Worm (Caenorhabditis elegans): ENCODE results near the gene zif-1.
A peak's percentile ranks its signal among the peaks of the same experiment; 100 is the strongest.

Gene zif-1

DNA sequence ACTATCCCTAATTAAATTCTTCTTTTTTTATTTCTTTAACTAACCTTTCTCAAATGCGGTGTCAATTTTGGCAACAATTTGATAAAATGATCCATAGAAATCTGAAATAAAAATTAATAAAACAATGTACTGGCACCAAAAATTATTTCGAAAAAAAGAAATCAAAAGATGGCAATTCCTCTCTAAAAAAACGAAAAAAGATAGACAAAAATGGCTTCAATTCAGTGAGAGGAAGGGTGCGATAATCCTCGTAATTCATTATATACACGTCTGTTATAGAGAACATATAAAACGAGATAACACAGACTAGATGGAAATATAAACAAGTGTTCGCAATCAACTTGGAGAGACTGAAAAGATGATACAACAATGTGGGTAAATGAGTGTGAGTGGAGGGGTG lies 43.3 kb downstream of the zif-1 start, which contains the start of gene R107.2:
R107.2 (minus strand) TSS at position 101 of the 400 bp plus-strand sequence.
- TF ChIP-seq Y53G8AR.9 (GFP tag; conservative IDR thresholded peaks at IDR 0.05) (no peak), F23B12.7 (tag; optimal IDR thresholded peaks at IDR 0.05; ENCODE audit: insufficient read depth) (no peak), unc-62 (GFP tag; optimal IDR thresholded peaks at IDR 0.05) (no peak), attf-5 (GFP tag; optimal IDR thresholded peaks at IDR 0.05) (peak; percentile 8), lin-35 (GFP tag; optimal IDR thresholded peaks at IDR 0.05) (no peak), Y53F4B.3 (GFP tag; IDR thresholded peaks at IDR 0.05) (no peak), bed-1 (GFP tag; IDR thresholded peaks at IDR 0.05) (no peak), lag-1 (GFP tag; IDR thresholded peaks at IDR 0.05) (no peak), F52B5.7 (tag; optimal IDR thresholded peaks at IDR 0.05) (no peak), Y56A3A.18 (GFP tag; IDR thresholded peaks at IDR 0.05) (no peak), lsl-1 (GFP tag; optimal IDR thresholded peaks at IDR 0.05) (no peak), nhr-80 (tag; optimal IDR thresholded peaks at IDR 0.05) (peak; percentile 29), ceh-27 (GFP tag; optimal IDR thresholded peaks at IDR 0.05) (no peak), ztf-26 (tag; optimal IDR thresholded peaks at IDR 0.05) (no peak), lir-1 (GFP tag; conservative IDR thresholded peaks at IDR 0.05) (no peak), ekl-4 (GFP tag; IDR thresholded peaks at IDR 0.05) (no peak)

DNA sequence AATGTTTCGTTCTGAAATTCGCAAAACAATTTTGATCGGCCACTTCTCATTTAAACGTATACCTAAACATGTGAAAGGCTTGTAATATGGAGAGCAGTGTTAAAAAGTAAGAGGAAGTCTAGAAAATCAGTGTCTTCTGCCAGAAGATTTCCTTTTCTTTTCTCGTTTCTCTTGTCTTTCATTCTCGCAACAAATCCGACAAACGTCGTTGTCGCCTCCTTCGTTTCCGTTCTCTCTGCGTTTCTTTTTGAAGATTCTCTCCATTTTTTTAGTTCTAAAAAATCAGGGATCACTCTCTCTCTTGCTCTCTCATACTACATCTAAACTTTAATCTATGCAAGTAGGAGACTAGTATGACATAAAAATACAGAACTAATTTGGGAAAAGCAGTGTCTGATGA lies 44.7 kb downstream of the zif-1 start:
- TF ChIP-seq F33H1.4 (GFP tag; IDR thresholded peaks at IDR 0.05) (no peak), nhr-27 (tag; optimal IDR thresholded peaks at IDR 0.05) (no peak), atf-7 (tag; optimal IDR thresholded peaks at IDR 0.05) (no peak), fkh-3 (tag; optimal IDR thresholded peaks at IDR 0.05) (no peak), nhr-120 (GFP tag; IDR thresholded peaks at IDR 0.05) (no peak), rpc-1 (optimal IDR thresholded peaks at IDR 0.05) (no peak), rpc-1 (tag; optimal IDR thresholded peaks at IDR 0.05) (no peak)

DNA sequence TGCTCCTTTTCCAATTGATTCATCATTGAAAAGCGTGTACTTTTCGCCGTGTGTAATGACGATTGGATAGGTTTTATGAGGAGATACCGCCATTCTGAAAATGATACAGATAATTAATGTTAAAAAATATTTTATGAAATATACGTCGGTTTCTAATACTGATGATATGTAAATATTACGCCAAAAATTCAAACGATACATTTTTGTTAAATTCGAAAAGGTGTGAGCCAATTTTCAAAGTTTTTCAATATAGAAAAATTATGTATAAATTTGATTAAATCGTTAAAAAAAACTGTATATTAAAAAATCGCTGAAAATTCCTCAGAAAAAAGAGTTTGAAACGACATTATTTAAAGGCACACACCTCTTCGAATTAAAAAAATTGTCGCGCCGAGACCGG lies 48.0 kb downstream of the zif-1 start, which contains the start of gene ikke-1:
ikke-1 (minus strand) TSS at position 101 of the 400 bp plus-strand sequence.
- TF ChIP-seq bed-2 (GFP tag; IDR thresholded peaks at IDR 0.05) (no peak), F49E8.2 (tag; optimal IDR thresholded peaks at IDR 0.05; ENCODE audit: insufficient read depth) (no peak), hsf-1 (GFP tag; IDR thresholded peaks at IDR 0.05) (0 out of 2 replicates have a peak, but pooled peaks have one; percentile 6)

ce11 chrIII:9051119-9051597 lies 48.6 kb downstream of the zif-1 start:
- TF ChIP-seq madf-10 (tag; optimal IDR thresholded peaks at IDR 0.05) (peak; percentile 70), unc-62 (GFP tag; optimal IDR thresholded peaks at IDR 0.05) (peak; percentile 61), C06A6.2 (GFP tag; conservative IDR thresholded peaks at IDR 0.05) (peak; percentile 41; the same call in 1 of the 2 replicates), attf-5 (GFP tag; optimal IDR thresholded peaks at IDR 0.05) (peak; percentile 89), F33H1.4 (GFP tag; IDR thresholded peaks at IDR 0.05) (peak; percentile 10; the same call in 1 of the 2 replicates), mcd-1 (GFP tag; IDR thresholded peaks at IDR 0.05) (peak; percentile 40; the same call in 1 of the 2 replicates), B0261.1 (tag; optimal IDR thresholded peaks at IDR 0.05) (peak; percentile 33), ceh-27 (GFP tag; optimal IDR thresholded peaks at IDR 0.05) (peak; percentile 76), ztf-22 (GFP tag; optimal IDR thresholded peaks at IDR 0.05) (peak; percentile 32), F57C9.4 (tag; optimal IDR thresholded peaks at IDR 0.05) (peak; percentile 37), nhr-90 (tag; optimal IDR thresholded peaks at IDR 0.05) (peak; percentile 24), let-526 (GFP tag; IDR thresholded peaks at IDR 0.05) (peak; percentile 63; the same call in 1 of the 2 replicates), F52B5.7 (tag; optimal IDR thresholded peaks at IDR 0.05) (no peak), atf-7 (tag; optimal IDR thresholded peaks at IDR 0.05) (peak; percentile 75), dpff-1 (tag; optimal IDR thresholded peaks at IDR 0.05) (peak; percentile 82), Y53G8AR.9 (GFP tag; conservative IDR thresholded peaks at IDR 0.05) (peak; percentile 84; the same call in 1 of the 2 replicates), egl-44 (GFP tag; IDR thresholded peaks at IDR 0.05) (peak; percentile 45; the same call in 1 of the 2 replicates), lir-1 (GFP tag; conservative IDR thresholded peaks at IDR 0.05) (peak; percentile 44), lsl-1 (GFP tag; optimal IDR thresholded peaks at IDR 0.05) (peak; percentile 42), F57A8.1 (GFP tag; optimal IDR thresholded peaks at IDR 0.05) (no peak), repo-1 (tag; optimal IDR thresholded peaks at IDR 0.05) (peak; percentile 80), chd-7 (tag; optimal IDR thresholded peaks at IDR 0.05) (peak; percentile 70), snpc-3.4 (tag; optimal IDR thresholded peaks at IDR 0.05) (no peak), lin-54 (GFP tag; optimal IDR thresholded peaks at IDR 0.05) (peak; percentile 56), madf-3 (GFP tag; IDR thresholded peaks at IDR 0.05) (peak; percentile 45; the same call in 1 of the 2 replicates), pbrm-1 (GFP tag; IDR thresholded peaks at IDR 0.05) (peak; percentile 63; the same call in 1 of the 2 replicates)
